Worm (Caenorhabditis elegans): Measurements from ENCODE around the gene col-10.

ce11 chrV:9160224-9160886 is 4.8 kb downstream of the col-10 start, which contains the start of gene col-144:
- TF ChIP-seq ceh-2 (tag; optimal IDR thresholded peaks at IDR 0.05) (no peak), nfya-1 (tag; optimal IDR thresholded peaks at IDR 0.05) (no peak), lim-6 (tag; optimal IDR thresholded peaks at IDR 0.05) (no peak), hlh-13 (GFP tag; optimal IDR thresholded peaks at IDR 0.05) (no peak), ama-1 (optimal IDR thresholded peaks at IDR 0.05) (no peak), pqm-1 (tag; optimal IDR thresholded peaks at IDR 0.05) (no peak), ttx-3 (tag; optimal IDR thresholded peaks at IDR 0.05) (no peak), pag-3 (tag; optimal IDR thresholded peaks at IDR 0.05; ENCODE audit: borderline replicate concordance) (no peak), pha-4 (tag; optimal IDR thresholded peaks at IDR 0.05) (no peak), C38D4.7 (GFP tag; optimal IDR thresholded peaks at IDR 0.05) (no peak), hlh-30 (tag; optimal IDR thresholded peaks at IDR 0.05; ENCODE audit: insufficient read depth) (no peak), lin-11 (tag; optimal IDR thresholded peaks at IDR 0.05) (no peak), ceh-9 (tag; optimal IDR thresholded peaks at IDR 0.05) (no peak)

All from whole organism, late embryonic.